Fruit fly (Drosophila melanogaster): ENCODE measurements around the gene trn.

Gene trn

dm6 chr3L:13081284-13081937 lies 32.7 kb upstream of the trn start:
- TF ChIP-seq CG14711 (tag; optimal IDR thresholded peaks at IDR 0.05), result no peak
- no peak for TF ChIP-seq CG5204 (GFP tag; optimal IDR thresholded peaks at IDR 0.05)
- TF ChIP-seq CG7045 (GFP tag; optimal IDR thresholded peaks at IDR 0.05), result no peak
- no peak for TF ChIP-seq CG12768 (GFP tag; optimal IDR thresholded peaks at IDR 0.05)
- no peak for TF ChIP-seq cic (GFP tag; optimal IDR thresholded peaks at IDR 0.05)
- TF ChIP-seq bab1 (GFP tag; optimal IDR thresholded peaks at IDR 0.05), result no peak
- TF ChIP-seq pad (GFP tag; optimal IDR thresholded peaks at IDR 0.05), result no peak
- TF ChIP-seq tj (GFP tag; optimal IDR thresholded peaks at IDR 0.05), result no peak
- TF ChIP-seq toe (GFP tag; optimal IDR thresholded peaks at IDR 0.05), result no peak
- no peak for TF ChIP-seq Crg-1 (GFP tag; optimal IDR thresholded peaks at IDR 0.05)
- TF ChIP-seq Hr96 (GFP tag; optimal IDR thresholded peaks at IDR 0.05), result no peak
- no peak for TF ChIP-seq CG7101 (tag; optimal IDR thresholded peaks at IDR 0.05)
- TF ChIP-seq Clk (GFP tag; optimal IDR thresholded peaks at IDR 0.05), result no peak
- no peak for TF ChIP-seq Mnt (GFP tag; optimal IDR thresholded peaks at IDR 0.05)
- no peak for TF ChIP-seq cnc (optimal IDR thresholded peaks at IDR 0.05)

- no peak for TF ChIP-seq CG7101 (tag; optimal IDR thresholded peaks at IDR 0.05)
- TF ChIP-seq Hr96 (GFP tag; optimal IDR thresholded peaks at IDR 0.05), result no peak
- TF ChIP-seq Mnt (GFP tag; optimal IDR thresholded peaks at IDR 0.05), result no peak
- TF ChIP-seq CG33017 (tag; optimal IDR thresholded peaks at IDR 0.05), result no peak
- no peak for TF ChIP-seq CG7045 (GFP tag; optimal IDR thresholded peaks at IDR 0.05)
- TF ChIP-seq cic (GFP tag; optimal IDR thresholded peaks at IDR 0.05), result no peak
- no peak for TF ChIP-seq CG14711 (tag; optimal IDR thresholded peaks at IDR 0.05)
- TF ChIP-seq cnc (optimal IDR thresholded peaks at IDR 0.05), result no peak
- no peak for TF ChIP-seq CG12768 (GFP tag; optimal IDR thresholded peaks at IDR 0.05)
- no peak for TF ChIP-seq pad (GFP tag; optimal IDR thresholded peaks at IDR 0.05)
- no peak for TF ChIP-seq toe (GFP tag; optimal IDR thresholded peaks at IDR 0.05)
- no peak for TF ChIP-seq tj (GFP tag; optimal IDR thresholded peaks at IDR 0.05)
- no peak for TF ChIP-seq bab1 (GFP tag; optimal IDR thresholded peaks at IDR 0.05)
- no peak for TF ChIP-seq ovo (GFP tag; optimal IDR thresholded peaks at IDR 0.05)
- TF ChIP-seq CG5204 (GFP tag; optimal IDR thresholded peaks at IDR 0.05), result no peak
- no peak for TF ChIP-seq CG11617 (GFP tag; optimal IDR thresholded peaks at IDR 0.05)
- no peak for TF ChIP-seq Clk (GFP tag; optimal IDR thresholded peaks at IDR 0.05)
- TF ChIP-seq CG1620 (GFP tag; optimal IDR thresholded peaks at IDR 0.05), result no peak
Observed at dm6 chr3L:13083432-13083831, 30.6 kb upstream of the trn start.

dm6 chr3L:13084477-13084876 lies 29.6 kb upstream of the trn start:
- no peak for TF ChIP-seq CG7045 (GFP tag; optimal IDR thresholded peaks at IDR 0.05)
- no peak for TF ChIP-seq pad (GFP tag; optimal IDR thresholded peaks at IDR 0.05)
- no peak for TF ChIP-seq CG14711 (tag; optimal IDR thresholded peaks at IDR 0.05)
- no peak for TF ChIP-seq cnc (optimal IDR thresholded peaks at IDR 0.05)
- no peak for TF ChIP-seq Crg-1 (GFP tag; optimal IDR thresholded peaks at IDR 0.05)
- TF ChIP-seq CG12768 (GFP tag; optimal IDR thresholded peaks at IDR 0.05), result no peak
- no peak for TF ChIP-seq Clk (GFP tag; optimal IDR thresholded peaks at IDR 0.05)
- TF ChIP-seq CG11617 (GFP tag; optimal IDR thresholded peaks at IDR 0.05), result no peak

- TF ChIP-seq CG1620 (GFP tag; optimal IDR thresholded peaks at IDR 0.05), result no peak
- TF ChIP-seq tj (GFP tag; optimal IDR thresholded peaks at IDR 0.05), result no peak
- TF ChIP-seq CG33017 (tag; optimal IDR thresholded peaks at IDR 0.05), result no peak
- TF ChIP-seq CG7045 (GFP tag; optimal IDR thresholded peaks at IDR 0.05), result no peak
- no peak for TF ChIP-seq Mnt (GFP tag; optimal IDR thresholded peaks at IDR 0.05)
- no peak for TF ChIP-seq Hr96 (GFP tag; optimal IDR thresholded peaks at IDR 0.05)
- TF ChIP-seq toe (GFP tag; optimal IDR thresholded peaks at IDR 0.05), result no peak
- no peak for TF ChIP-seq CG5204 (GFP tag; optimal IDR thresholded peaks at IDR 0.05)
Observed at dm6 chr3L:13087189-13087588, 26.9 kb upstream of the trn start, which contains the start of gene CG17300. CG17300 (minus strand) TSS chr3L:13087289.

dm6 chr3L:13089869-13090268 lies 24.2 kb upstream of the trn start, which contains the start of gene CG11251:
CG11251 (minus strand) TSS chr3L:13089969.
- no peak for TF ChIP-seq CG1620 (GFP tag; optimal IDR thresholded peaks at IDR 0.05)
- TF ChIP-seq CG7045 (GFP tag; optimal IDR thresholded peaks at IDR 0.05), result no peak
- no peak for TF ChIP-seq CG12768 (GFP tag; optimal IDR thresholded peaks at IDR 0.05)
- no peak for TF ChIP-seq pad (GFP tag; optimal IDR thresholded peaks at IDR 0.05)
- TF ChIP-seq tj (GFP tag; optimal IDR thresholded peaks at IDR 0.05), result no peak
- TF ChIP-seq Crg-1 (GFP tag; optimal IDR thresholded peaks at IDR 0.05), result no peak
- no peak for TF ChIP-seq ovo (GFP tag; optimal IDR thresholded peaks at IDR 0.05)
- TF ChIP-seq Hr96 (GFP tag; optimal IDR thresholded peaks at IDR 0.05), result no peak
- no peak for TF ChIP-seq Clk (GFP tag; optimal IDR thresholded peaks at IDR 0.05)
- no peak for TF ChIP-seq bab1 (GFP tag; optimal IDR thresholded peaks at IDR 0.05)

- TF ChIP-seq CG7045 (GFP tag; optimal IDR thresholded peaks at IDR 0.05) (no peak), ovo (GFP tag; optimal IDR thresholded peaks at IDR 0.05) (no peak), CG14711 (tag; optimal IDR thresholded peaks at IDR 0.05) (no peak), CG5204 (GFP tag; optimal IDR thresholded peaks at IDR 0.05) (no peak), CG1620 (GFP tag; optimal IDR thresholded peaks at IDR 0.05) (no peak), cnc (optimal IDR thresholded peaks at IDR 0.05) (no peak), CG12768 (GFP tag; optimal IDR thresholded peaks at IDR 0.05) (no peak), tj (GFP tag; optimal IDR thresholded peaks at IDR 0.05) (no peak), CG33017 (tag; optimal IDR thresholded peaks at IDR 0.05) (no peak), bab1 (GFP tag; optimal IDR thresholded peaks at IDR 0.05) (no peak), Clk (GFP tag; optimal IDR thresholded peaks at IDR 0.05) (no peak), Mnt (GFP tag; optimal IDR thresholded peaks at IDR 0.05) (no peak), toe (GFP tag; optimal IDR thresholded peaks at IDR 0.05) (no peak)
Observed at dm6 chr3L:13099151-13099550, 14.9 kb upstream of the trn start.

- TF ChIP-seq Hr96 (GFP tag; optimal IDR thresholded peaks at IDR 0.05), result no peak
- TF ChIP-seq CG12768 (GFP tag; optimal IDR thresholded peaks at IDR 0.05), result no peak
- no peak for TF ChIP-seq kay (GFP tag; ENCODE audit: borderline replicate concordance)
- no peak for TF ChIP-seq CG7045 (GFP tag; optimal IDR thresholded peaks at IDR 0.05)
- TF ChIP-seq CG1620 (GFP tag; optimal IDR thresholded peaks at IDR 0.05), result no peak
- TF ChIP-seq CG5204 (GFP tag; optimal IDR thresholded peaks at IDR 0.05), result no peak
- no peak for TF ChIP-seq CG33017 (tag; optimal IDR thresholded peaks at IDR 0.05)
- no peak for TF ChIP-seq bab1 (GFP tag; optimal IDR thresholded peaks at IDR 0.05)
- TF ChIP-seq cic (GFP tag; optimal IDR thresholded peaks at IDR 0.05), result no peak
- TF ChIP-seq Crg-1 (GFP tag; optimal IDR thresholded peaks at IDR 0.05), result no peak
Observed at dm6 chr3L:13100438-13100837, 13.6 kb upstream of the trn start.

All from whole organism, adult.